Worm (Caenorhabditis elegans) whole organism, mixed stage, embryonic: ENCODE data around the gene gfi-1.
A peak's percentile ranks its signal among the peaks of the same experiment; 100 is the strongest.

Experiments
- M03D4.4 ChIP-seq: sonication (generic microtip); optimal IDR thresholded peaks from 2 replicates; lab custom pipeline; 2017; ENCODE audit warnings: mild to moderate bottlenecking, missing genetic modification characterization, missing compliant biosample characterization
- bed-3 ChIP-seq: fragments of 200-800 bp; sonication (Bioruptor generic); optimal IDR thresholded peaks from 3 replicates; lab custom pipeline; 2018; ENCODE audit warnings: mild to moderate bottlenecking, missing genetic modification characterization, moderate library complexity, missing compliant biosample characterization
- blmp-1 ChIP-seq: fragments of 150-350 bp; optimal IDR thresholded peaks from 2 replicates; lab custom pipeline; 2014; ENCODE audit warnings: missing biosample characterization, missing genetic modification characterization
- ceh-39 ChIP-seq: fragments of 150-350 bp; optimal IDR thresholded peaks from 2 replicates; lab custom pipeline; 2014; ENCODE audit warnings: missing biosample characterization, missing genetic modification characterization
- ceh-83 ChIP-seq: fragments of 200-800 bp; sonication (Bioruptor generic); optimal IDR thresholded peaks from 2 replicates; lab custom pipeline; 2018; ENCODE audit warnings: mild to moderate bottlenecking, missing genetic modification characterization, missing compliant biosample characterization
- ces-1 ChIP-seq: fragments of 150-350 bp; optimal IDR thresholded peaks from 2 replicates; lab custom pipeline; 2014; ENCODE audit warnings: missing biosample characterization, missing genetic modification reagents, missing genetic modification characterization
- cnd-1 ChIP-seq: fragments of 200-800 bp; sonication (Bioruptor generic); optimal IDR thresholded peaks from 2 replicates; lab custom pipeline; 2018; ENCODE audit warnings: mild to moderate bottlenecking, missing genetic modification characterization, missing compliant biosample characterization
- drap-1 ChIP-seq: fragments of 200-800 bp; sonication (Bioruptor generic); optimal IDR thresholded peaks from 3 replicates; lab custom pipeline; 2018; ENCODE audit warnings: mild to moderate bottlenecking, missing genetic modification characterization, missing compliant biosample characterization
- elt-1 ChIP-seq: sonication (generic microtip); optimal IDR thresholded peaks from 2 replicates; lab custom pipeline; 2017; ENCODE audit warnings: missing genetic modification characterization, mild to moderate bottlenecking, missing compliant biosample characterization, antibody characterized with exemption, moderate library complexity, borderline replicate concordance; ENCODE audit not compliant: insufficient read depth
- flh-1 ChIP-seq: fragments of 200-800 bp; sonication (Bioruptor generic); optimal IDR thresholded peaks from 2 replicates; lab custom pipeline; 2018; ENCODE audit warnings: mild to moderate bottlenecking, missing genetic modification characterization, moderate library complexity, missing compliant biosample characterization
- ham-2 ChIP-seq: fragments of 200-800 bp; sonication (Bioruptor generic); optimal IDR thresholded peaks from 2 replicates; lab custom pipeline; 2018; ENCODE audit warnings: mild to moderate bottlenecking, missing genetic modification characterization, missing compliant biosample characterization
- hlh-1 ChIP-seq: fragments of 150-350 bp; optimal IDR thresholded peaks from 2 replicates; lab custom pipeline; 2014; ENCODE audit warnings: missing biosample characterization, missing genetic modification reagents, missing genetic modification characterization
- lin-13 ChIP-seq: fragments of 150-350 bp; optimal IDR thresholded peaks from 2 replicates; lab custom pipeline; 2014; ENCODE audit warnings: missing biosample characterization, missing genetic modification characterization
- lin-32 ChIP-seq: fragments of 200-800 bp; sonication (Bioruptor generic); optimal IDR thresholded peaks from 2 replicates; lab custom pipeline; 2018; ENCODE audit warnings: mild to moderate bottlenecking, missing genetic modification characterization, missing compliant biosample characterization
- lsy-2 ChIP-seq: fragments of 150-350 bp; optimal IDR thresholded peaks from 2 replicates; lab custom pipeline; 2014; ENCODE audit warnings: missing biosample characterization, missing genetic modification characterization
- mab-5 ChIP-seq: fragments of 150-350 bp; optimal IDR thresholded peaks from 2 replicates; lab custom pipeline; 2014; ENCODE audit warnings: missing biosample characterization, missing genetic modification characterization
- mep-1 ChIP-seq: fragments of 150-350 bp; optimal IDR thresholded peaks from 2 replicates; lab custom pipeline; 2017; ENCODE audit warnings: missing biosample characterization, missing genetic modification reagents, missing genetic modification characterization, inconsistent platforms
- nhr-12 ChIP-seq: fragments of 150-350 bp; optimal IDR thresholded peaks from 2 replicates; lab custom pipeline; 2014; ENCODE audit warnings: missing biosample characterization, missing genetic modification characterization
- nhr-2 ChIP-seq: fragments of 150-350 bp; optimal IDR thresholded peaks from 2 replicates; lab custom pipeline; 2014; ENCODE audit warnings: missing biosample characterization, missing genetic modification characterization
- nhr-28 ChIP-seq: fragments of 150-350 bp; optimal IDR thresholded peaks from 2 replicates; lab custom pipeline; 2014; ENCODE audit warnings: missing biosample characterization, missing genetic modification characterization
- nhr-76 ChIP-seq: sonication (generic microtip); optimal IDR thresholded peaks from 2 replicates; lab custom pipeline; 2017; ENCODE audit warnings: missing biosample characterization, missing genetic modification characterization
- pha-4 ChIP-seq: fragments of 150-350 bp; optimal IDR thresholded peaks from 2 replicates; lab custom pipeline; 2018; ENCODE audit warnings: missing biosample characterization, missing genetic modification reagents, missing genetic modification characterization
- sem-2 ChIP-seq: fragments of 200-800 bp; sonication (Bioruptor generic); optimal IDR thresholded peaks from 2 replicates; lab custom pipeline; 2018; ENCODE audit warnings: mild to moderate bottlenecking, missing genetic modification characterization, missing compliant biosample characterization
- sptf-1 ChIP-seq: sonication (generic microtip); optimal IDR thresholded peaks from 2 replicates; lab custom pipeline; 2017; ENCODE audit warnings: mild to moderate bottlenecking, missing genetic modification characterization, moderate library complexity, missing compliant biosample characterization
- tbx-8 ChIP-seq: fragments of 200-800 bp; sonication (Bioruptor generic); optimal IDR thresholded peaks from 2 replicates; lab custom pipeline; 2018; ENCODE audit warnings: mild to moderate bottlenecking, missing genetic modification characterization, moderate library complexity, missing compliant biosample characterization
- unc-120 ChIP-seq: sonication (generic microtip); optimal IDR thresholded peaks from 2 replicates; lab custom pipeline; 2017; ENCODE audit warnings: missing genetic modification characterization, missing compliant biosample characterization; ENCODE audit not compliant: poor library complexity, severe bottlenecking
- unc-62 ChIP-seq: fragments of 150-350 bp; optimal IDR thresholded peaks from 2 replicates; lab custom pipeline; 2014; ENCODE audit warnings: missing biosample characterization, missing genetic modification reagents, missing genetic modification characterization
- ztf-11 ChIP-seq: fragments of 150-350 bp; optimal IDR thresholded peaks from 2 replicates; lab custom pipeline; 2014; ENCODE audit warnings: missing biosample characterization, missing genetic modification characterization

The gfi-1 gene

ce11 chrV:6353182-6353780 lies 46.5 kb downstream of the gfi-1 start:
- TF ChIP-seq blmp-1: peak; percentile 77
- TF ChIP-seq ceh-83 (GFP tag; lab: Kevin White, UChicago): no peak

ce11 chrV:6352350-6352749 lies 47.4 kb downstream of the gfi-1 start:
- TF ChIP-seq ceh-39 (no peak), hlh-1 (tag; lab: Kevin White, UChicago) (no peak), sptf-1 (tag; lab: Kevin White, UChicago) (no peak), blmp-1 (peak; percentile 98), ham-2 (GFP tag; lab: Kevin White, UChicago) (peak; percentile 84), bed-3 (GFP tag; lab: Kevin White, UChicago) (no peak)

ce11 chrV:6351122-6351521 lies 48.6 kb downstream of the gfi-1 start:
- TF ChIP-seq nhr-28 (tag; lab: Kevin White, UChicago) (no peak), lin-32 (GFP tag; lab: Kevin White, UChicago) (no peak), nhr-2 (tag; lab: Kevin White, UChicago) (no peak), sptf-1 (tag; lab: Kevin White, UChicago) (no peak), flh-1 (GFP tag; lab: Kevin White, UChicago) (no peak), blmp-1 (peak; percentile 95)

- TF ChIP-seq sptf-1 (tag; lab: Kevin White, UChicago) (no peak), pha-4 (no peak), ces-1 (no peak), nhr-12 (tag; lab: Kevin White, UChicago) (no peak), nhr-2 (tag; lab: Kevin White, UChicago) (no peak), unc-120 (no peak), nhr-76 (tag; lab: Kevin White, UChicago) (no peak), unc-62 (GFP tag; lab: Kevin White, UChicago) (no peak)
These were observed 49.6 kb downstream of the gfi-1 start for ce11 chrV:6350109-6350508.

- TF ChIP-seq sem-2 (GFP tag; lab: Kevin White, UChicago) (no peak), nhr-2 (tag; lab: Kevin White, UChicago) (no peak), blmp-1 (no peak), nhr-12 (tag; lab: Kevin White, UChicago) (no peak), ztf-11 (no peak), cnd-1 (no peak), nhr-76 (tag; lab: Kevin White, UChicago) (no peak), mep-1 (tag; lab: Kevin White, UChicago) (no peak), unc-62 (GFP tag; lab: Kevin White, UChicago) (no peak), ces-1 (no peak), unc-120 (no peak), hlh-1 (tag; lab: Kevin White, UChicago) (no peak), lin-32 (GFP tag; lab: Kevin White, UChicago) (no peak)
- TF ChIP-seq, all 35 proteins: peak for 0
These were observed 50.1 kb downstream of the gfi-1 start for ce11 chrV:6349597-6349996.

DNA sequence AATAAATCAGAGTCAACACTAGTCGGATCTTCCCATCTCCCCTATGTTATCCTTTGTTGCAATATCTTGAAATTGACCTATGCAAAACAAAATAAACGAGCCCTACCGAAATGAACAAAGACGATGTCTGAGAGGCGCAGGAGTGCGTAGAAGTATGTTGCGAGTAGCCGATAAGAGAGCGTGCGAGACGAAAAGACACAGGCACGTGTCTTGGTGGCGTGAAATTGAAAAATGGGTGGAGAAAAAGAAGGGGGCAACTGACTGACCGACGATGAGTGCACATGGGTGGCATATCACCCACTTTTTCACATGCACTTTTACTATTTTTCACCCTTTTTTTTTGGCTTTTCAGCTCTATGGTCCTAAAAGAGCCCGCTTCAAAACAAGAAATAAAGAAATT lies 51.6 kb downstream of the gfi-1 start:
- TF ChIP-seq nhr-12 (tag; lab: Kevin White, UChicago) (no peak), blmp-1 (no peak), mep-1 (tag; lab: Kevin White, UChicago) (no peak), lin-13 (tag; lab: Kevin White, UChicago) (no peak), M03D4.4 (tag; lab: Kevin White, UChicago) (no peak), elt-1 (tag; lab: Kevin White, UChicago) (no peak), tbx-8 (GFP tag; lab: Kevin White, UChicago) (no peak), hlh-1 (tag; lab: Kevin White, UChicago) (no peak), unc-62 (GFP tag; lab: Kevin White, UChicago) (no peak), drap-1 (GFP tag; lab: Kevin White, UChicago) (no peak), lsy-2 (no peak), bed-3 (GFP tag; lab: Kevin White, UChicago) (no peak), mab-5 (tag; lab: Kevin White, UChicago) (no peak), ham-2 (GFP tag; lab: Kevin White, UChicago) (no peak)
